Worm (Caenorhabditis elegans): Measurements from ENCODE around the gene sre-51.

Gene sre-51

DNA sequence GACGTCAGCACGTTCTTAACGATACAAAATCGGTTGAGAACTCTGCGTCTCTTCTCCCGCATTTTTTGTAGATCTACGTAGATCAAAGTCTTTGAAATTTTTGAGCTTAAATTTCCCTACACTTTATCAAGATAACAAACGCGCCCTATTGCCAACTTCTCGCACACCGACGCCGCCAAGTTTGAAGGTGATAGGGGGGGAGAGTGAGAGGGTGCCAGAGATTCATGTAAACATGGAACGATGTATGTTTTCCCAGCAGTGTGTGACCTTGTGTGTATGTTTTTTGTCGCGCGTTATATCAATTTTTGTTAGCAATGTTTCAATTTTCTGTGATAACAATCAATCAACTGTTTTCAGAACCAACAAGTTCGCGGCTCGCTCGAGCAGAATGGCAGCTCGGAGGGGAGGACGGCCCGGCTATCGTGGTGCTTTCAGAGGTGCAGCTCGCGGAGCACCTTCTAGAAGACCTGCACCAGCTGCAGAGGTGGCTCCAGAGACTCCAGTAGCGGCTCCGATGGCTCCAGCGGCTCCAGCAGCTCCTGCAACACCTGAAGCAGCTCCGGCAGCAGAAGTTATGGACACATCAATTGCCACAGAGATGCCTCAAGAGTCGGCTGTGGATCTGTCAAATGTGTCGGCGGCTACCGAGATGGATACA lies 30.0 kb downstream of the sre-51 start:
- TF ChIP-seq efl-1 (GFP tag; optimal IDR thresholded peaks at IDR 0.05) (no peak), snpc-4 (GFP tag; optimal IDR thresholded peaks at IDR 0.05) (no peak), snpc-4 (tag; optimal IDR thresholded peaks at IDR 0.05) (no peak), nhr-120 (GFP tag; IDR thresholded peaks at IDR 0.05) (no peak), egrh-3 (GFP tag; IDR thresholded peaks at IDR 0.05) (peak; percentile 95), sdz-38 (tag; optimal IDR thresholded peaks at IDR 0.05) (no peak), nhr-80 (tag; optimal IDR thresholded peaks at IDR 0.05) (no peak), ets-4 (GFP tag; optimal IDR thresholded peaks at IDR 0.05) (no peak), aptf-2 (GFP tag; conservative IDR thresholded peaks at IDR 0.05) (no peak), hmg-20 (GFP tag; IDR thresholded peaks at IDR 0.05) (no peak), attf-3 (GFP tag; conservative IDR thresholded peaks at IDR 0.05) (no peak), ztf-3 (GFP tag; optimal IDR thresholded peaks at IDR 0.05) (no peak), dpff-1 (tag; optimal IDR thresholded peaks at IDR 0.05) (no peak), madf-3 (GFP tag; IDR thresholded peaks at IDR 0.05) (no peak), Y79H2A.3 (GFP tag; conservative IDR thresholded peaks at IDR 0.05) (no peak), mcd-1 (GFP tag; IDR thresholded peaks at IDR 0.05) (peak; percentile 25; the same call in 1 of the 2 replicates), Y56A3A.18 (GFP tag; IDR thresholded peaks at IDR 0.05) (no peak), snpc-1.1 (tag; optimal IDR thresholded peaks at IDR 0.05; ENCODE audit: insufficient read depth) (no peak), F49E8.2 (tag; optimal IDR thresholded peaks at IDR 0.05; ENCODE audit: insufficient read depth) (no peak), zfh-2 (GFP tag; conservative IDR thresholded peaks at IDR 0.05) (peak; percentile 93), let-607 (tag; optimal IDR thresholded peaks at IDR 0.05) (no peak)

DNA sequence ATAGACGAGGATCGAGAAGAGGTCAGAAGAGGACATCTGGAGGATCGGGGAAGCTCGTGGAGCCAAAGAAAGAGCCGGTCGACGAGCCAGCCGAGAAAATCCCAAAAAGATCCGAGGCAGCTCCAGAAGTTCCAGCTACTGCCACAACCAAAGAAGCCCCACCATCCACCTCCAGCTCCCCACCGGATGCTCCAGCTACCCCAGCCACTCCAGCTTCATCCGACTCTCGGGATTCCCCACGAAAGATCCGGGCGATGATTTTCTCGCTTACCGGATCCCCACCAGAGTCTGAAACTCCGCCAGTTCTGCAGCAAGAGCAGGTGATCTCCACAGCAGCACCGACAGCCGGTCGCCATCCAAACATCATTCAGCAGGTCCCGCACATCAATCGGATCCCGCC lies 31.3 kb downstream of the sre-51 start:
- no peak for TF ChIP-seq nfya-2 (GFP tag; IDR thresholded peaks at IDR 0.05)
- TF ChIP-seq snpc-4 (GFP tag; optimal IDR thresholded peaks at IDR 0.05) = no peak
- TF ChIP-seq snpc-4 (tag; optimal IDR thresholded peaks at IDR 0.05) = no peak
- TF ChIP-seq Y95B8A.8 (GFP tag; IDR thresholded peaks at IDR 0.05) = no peak
- TF ChIP-seq mes-4 (tag; optimal IDR thresholded peaks at IDR 0.05) = no peak
- TF ChIP-seq B0336.3 (GFP tag; IDR thresholded peaks at IDR 0.05) = no peak
- no peak for TF ChIP-seq nfya-1 (tag; optimal IDR thresholded peaks at IDR 0.05; ENCODE audit: borderline replicate concordance, insufficient read depth)
- no peak for TF ChIP-seq die-1 (tag; optimal IDR thresholded peaks at IDR 0.05)
- no peak for TF ChIP-seq cebp-1 (GFP tag; IDR thresholded peaks at IDR 0.05)
- TF ChIP-seq cebp-1 (tag; optimal IDR thresholded peaks at IDR 0.05) = no peak
- no peak for TF ChIP-seq K12H6.12 (tag; optimal IDR thresholded peaks at IDR 0.05)
- no peak for TF ChIP-seq somi-1 (GFP tag; optimal IDR thresholded peaks at IDR 0.05)
- no peak for TF ChIP-seq ztf-22 (GFP tag; optimal IDR thresholded peaks at IDR 0.05)
- no peak for TF ChIP-seq lsy-27 (tag; optimal IDR thresholded peaks at IDR 0.05; ENCODE audit: borderline replicate concordance, insufficient read depth)
- 0 out of 2 replicates have a peak, but pooled peaks have one; percentile 22 for TF ChIP-seq pbrm-1 (GFP tag; IDR thresholded peaks at IDR 0.05)
- TF ChIP-seq nfyb-1 (GFP tag; IDR thresholded peaks at IDR 0.05) = no peak
- no peak for TF ChIP-seq ceh-27 (GFP tag; optimal IDR thresholded peaks at IDR 0.05)
- peak; percentile 67; the same call in 1 of the 2 replicates for TF ChIP-seq egrh-3 (GFP tag; IDR thresholded peaks at IDR 0.05)
- TF ChIP-seq zfh-2 (GFP tag; conservative IDR thresholded peaks at IDR 0.05) = peak; percentile 74
- TF ChIP-seq dpff-1 (tag; optimal IDR thresholded peaks at IDR 0.05) = no peak
- TF ChIP-seq snpc-3.4 (tag; optimal IDR thresholded peaks at IDR 0.05) = no peak
- TF ChIP-seq bed-2 (GFP tag; IDR thresholded peaks at IDR 0.05) = no peak
- TF ChIP-seq ets-4 (GFP tag; optimal IDR thresholded peaks at IDR 0.05) = no peak
- TF ChIP-seq ztf-28 (GFP tag; IDR thresholded peaks at IDR 0.05) = 0 out of 2 replicates have a peak, but pooled peaks have one; percentile 2
- TF ChIP-seq efl-1 (GFP tag; optimal IDR thresholded peaks at IDR 0.05) = no peak
- TF ChIP-seq athp-1 (tag; optimal IDR thresholded peaks at IDR 0.05) = no peak

Data from whole organism, young adult.